Worm (Caenorhabditis elegans): ENCODE measurements around the gene mdmh-35.
A peak's percentile ranks its signal among the peaks of the same experiment; 100 is the strongest.

Gene mdmh-35

ce11 chrII:7845571-7846236, 9.8 kb downstream of the mdmh-35 start, which contains the start of gene T09A5.4:
TSS of gene T09A5.4 (plus strand) at chrII:7846186.
- TF ChIP-seq lin-13 (GFP tag; optimal IDR thresholded peaks at IDR 0.05) (no peak), nhr-10 (tag; optimal IDR thresholded peaks at IDR 0.05) (no peak), mab-5 (tag; optimal IDR thresholded peaks at IDR 0.05) (no peak), unc-55 (GFP tag; optimal IDR thresholded peaks at IDR 0.05) (peak; percentile 30), skn-1 (tag; optimal IDR thresholded peaks at IDR 0.05) (no peak), nhr-25 (tag; optimal IDR thresholded peaks at IDR 0.05) (no peak), gmeb-1 (tag; optimal IDR thresholded peaks at IDR 0.05) (no peak), ceh-16 (tag; optimal IDR thresholded peaks at IDR 0.05) (no peak), ceh-82 (tag; optimal IDR thresholded peaks at IDR 0.05) (no peak), F13H6.1 (tag; optimal IDR thresholded peaks at IDR 0.05) (peak; percentile 33), nhr-23 (tag; optimal IDR thresholded peaks at IDR 0.05) (no peak), sem-4 (tag; optimal IDR thresholded peaks at IDR 0.05) (no peak), C34F6.9 (tag; optimal IDR thresholded peaks at IDR 0.05) (peak; percentile 17), fos-1 (tag; optimal IDR thresholded peaks at IDR 0.05) (no peak), sma-9 (GFP tag; optimal IDR thresholded peaks at IDR 0.05) (no peak), sma-9 (tag; optimal IDR thresholded peaks at IDR 0.05) (no peak), nhr-77 (tag; optimal IDR thresholded peaks at IDR 0.05) (no peak), lin-11 (tag; optimal IDR thresholded peaks at IDR 0.05) (no peak), ama-1 (optimal IDR thresholded peaks at IDR 0.05) (no peak), nhr-21 (tag; optimal IDR thresholded peaks at IDR 0.05) (no peak), lin-39 (tag; optimal IDR thresholded peaks at IDR 0.05) (no peak)

- no peak for TF ChIP-seq nhr-237 (tag; optimal IDR thresholded peaks at IDR 0.05)
- TF ChIP-seq nhr-129 (tag; optimal IDR thresholded peaks at IDR 0.05), result no peak
These were observed 13.5 kb downstream of the mdmh-35 start, which contains the start of gene klp-3 for ce11 chrII:7842053-7842452. TSS of gene klp-3 (plus strand) at chrII:7842353.

- TF ChIP-seq nhr-129 (tag; optimal IDR thresholded peaks at IDR 0.05) (peak; percentile 27), fos-1 (tag; optimal IDR thresholded peaks at IDR 0.05) (no peak), C34F6.9 (tag; optimal IDR thresholded peaks at IDR 0.05) (peak; percentile 6), F13H6.1 (tag; optimal IDR thresholded peaks at IDR 0.05) (no peak), dmd-4 (tag; optimal IDR thresholded peaks at IDR 0.05) (no peak), blmp-1 (tag; optimal IDR thresholded peaks at IDR 0.05; ENCODE audit: insufficient read depth) (no peak)
These were observed 15.8 kb downstream of the mdmh-35 start for ce11 chrII:7839703-7840102.

DNA sequence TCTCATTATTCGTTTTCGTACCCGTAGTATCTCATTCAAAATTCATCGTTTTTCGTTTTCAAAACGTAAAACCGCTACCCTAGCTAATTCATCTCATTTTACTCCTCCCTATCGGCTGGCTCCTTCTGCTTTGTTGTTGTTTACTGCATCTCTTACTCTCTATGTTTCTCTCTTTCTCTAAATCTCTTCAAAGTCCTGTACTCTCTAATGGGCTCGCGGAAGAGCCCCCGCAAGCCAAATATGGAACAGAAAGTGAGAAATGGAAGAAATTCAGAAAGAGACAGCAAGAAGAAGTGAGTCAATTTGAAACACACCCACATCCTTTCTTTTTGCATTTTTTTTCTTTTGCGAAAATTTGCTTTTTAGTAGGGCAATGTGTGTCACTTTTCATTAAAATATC, 16.9 kb downstream of the mdmh-35 start:
- TF ChIP-seq nhr-11 (tag; optimal IDR thresholded peaks at IDR 0.05) (no peak), nhr-23 (tag; optimal IDR thresholded peaks at IDR 0.05) (no peak), gmeb-1 (tag; optimal IDR thresholded peaks at IDR 0.05) (no peak), mbf-1 (tag; optimal IDR thresholded peaks at IDR 0.05) (no peak), nhr-21 (tag; optimal IDR thresholded peaks at IDR 0.05) (no peak), snpc-4 (tag; optimal IDR thresholded peaks at IDR 0.05) (no peak), unc-39 (tag; optimal IDR thresholded peaks at IDR 0.05) (no peak), R02D3.7 (tag; optimal IDR thresholded peaks at IDR 0.05) (no peak), F13H6.1 (tag; optimal IDR thresholded peaks at IDR 0.05) (no peak), Y55F3AM.14 (GFP tag; optimal IDR thresholded peaks at IDR 0.05) (no peak), mdl-1 (tag; optimal IDR thresholded peaks at IDR 0.05) (peak in 1 of 2 experiments; percentile 8), skn-1 (tag; optimal IDR thresholded peaks at IDR 0.05) (no peak), C34F6.9 (tag; optimal IDR thresholded peaks at IDR 0.05) (peak; percentile 60), ZK546.5 (tag; optimal IDR thresholded peaks at IDR 0.05) (no peak), lin-39 (tag; optimal IDR thresholded peaks at IDR 0.05) (no peak), nhr-237 (tag; optimal IDR thresholded peaks at IDR 0.05) (no peak), nhr-77 (tag; optimal IDR thresholded peaks at IDR 0.05) (no peak), lin-11 (tag; optimal IDR thresholded peaks at IDR 0.05) (no peak), egl-27 (tag; optimal IDR thresholded peaks at IDR 0.05) (no peak), peb-1 (tag; optimal IDR thresholded peaks at IDR 0.05) (no peak), alr-1 (tag; optimal IDR thresholded peaks at IDR 0.05) (no peak), sma-9 (GFP tag; optimal IDR thresholded peaks at IDR 0.05) (peak; percentile 25), sma-9 (tag; optimal IDR thresholded peaks at IDR 0.05) (no peak), ztf-11 (tag; optimal IDR thresholded peaks at IDR 0.05) (no peak), lin-13 (GFP tag; optimal IDR thresholded peaks at IDR 0.05) (no peak), ama-1 (optimal IDR thresholded peaks at IDR 0.05) (no peak), lsy-2 (tag; optimal IDR thresholded peaks at IDR 0.05) (peak in 1 of 2 experiments; percentile 51), sma-3 (GFP tag; optimal IDR thresholded peaks at IDR 0.05) (no peak), unc-55 (GFP tag; optimal IDR thresholded peaks at IDR 0.05) (peak; percentile 62), elt-3 (tag; optimal IDR thresholded peaks at IDR 0.05) (no peak), fos-1 (tag; optimal IDR thresholded peaks at IDR 0.05) (no peak), nhr-12 (tag; optimal IDR thresholded peaks at IDR 0.05) (no peak), nhr-25 (tag; optimal IDR thresholded peaks at IDR 0.05) (no peak), crh-2 (tag; optimal IDR thresholded peaks at IDR 0.05) (peak; percentile 19), zag-1 (tag; optimal IDR thresholded peaks at IDR 0.05) (no peak), ceh-16 (tag; optimal IDR thresholded peaks at IDR 0.05) (no peak), aly-2 (tag; optimal IDR thresholded peaks at IDR 0.05) (no peak), ceh-82 (tag; optimal IDR thresholded peaks at IDR 0.05) (no peak), unc-62 (GFP tag; optimal IDR thresholded peaks at IDR 0.05) (no peak), sem-4 (tag; optimal IDR thresholded peaks at IDR 0.05) (no peak)

Measured in whole organism, L2 larva.